Worm (Caenorhabditis elegans): ENCODE measurements around the gene jmjd-4.
A peak's percentile ranks its signal among the peaks of the same experiment; 100 is the strongest.

The jmjd-4 gene

ce11 chrIII:10330372-10331062 is 3.3 kb downstream of the jmjd-4 start, which contains the start of gene nex-2:
Gene nex-2 (minus strand): TSS chrIII:10330422.
- TF ChIP-seq ama-1 (optimal IDR thresholded peaks at IDR 0.05) (no peak), flt-1 (GFP tag; IDR thresholded peaks at IDR 0.05) (no peak), hmg-4 (GFP tag; optimal IDR thresholded peaks at IDR 0.05) (no peak), tra-4 (tag; optimal IDR thresholded peaks at IDR 0.05) (no peak)

ce11 chrIII:10329811-10330210 is 4.0 kb downstream of the jmjd-4 start:
- TF ChIP-seq B0310.2 (tag; optimal IDR thresholded peaks at IDR 0.05): no peak
- TF ChIP-seq tra-4 (tag; optimal IDR thresholded peaks at IDR 0.05): no peak
- TF ChIP-seq hnd-1 (tag; optimal IDR thresholded peaks at IDR 0.05): no peak
- TF ChIP-seq scrt-1 (GFP tag; IDR thresholded peaks at IDR 0.05): no peak
- TF ChIP-seq ama-1 (optimal IDR thresholded peaks at IDR 0.05): no peak
- no peak for TF ChIP-seq hmbx-1 (tag; optimal IDR thresholded peaks at IDR 0.05)
- TF ChIP-seq flt-1 (GFP tag; IDR thresholded peaks at IDR 0.05): no peak
- TF ChIP-seq hmg-4 (GFP tag; optimal IDR thresholded peaks at IDR 0.05): no peak
- no peak for TF ChIP-seq aly-1 (tag; optimal IDR thresholded peaks at IDR 0.05)
- TF ChIP-seq pes-1 (GFP tag; IDR thresholded peaks at IDR 0.05): no peak
- TF ChIP-seq tbx-11 (GFP tag; IDR thresholded peaks at IDR 0.05): no peak
- no peak for TF ChIP-seq ets-7 (tag; optimal IDR thresholded peaks at IDR 0.05)
- no peak for TF ChIP-seq ceh-36 (tag; optimal IDR thresholded peaks at IDR 0.05)
- no peak for TF ChIP-seq tbx-37 (GFP tag; conservative IDR thresholded peaks at IDR 0.05)

ce11 chrIII:10328565-10329541 is 5.0 kb downstream of the jmjd-4 start:
- TF ChIP-seq scrt-1 (GFP tag; IDR thresholded peaks at IDR 0.05): 0 out of 2 replicates have a peak, but pooled peaks have one; percentile 15
- no peak for TF ChIP-seq ceh-36 (tag; optimal IDR thresholded peaks at IDR 0.05)

- TF ChIP-seq B0310.2 (tag; optimal IDR thresholded peaks at IDR 0.05) (no peak), hmg-4 (GFP tag; optimal IDR thresholded peaks at IDR 0.05) (no peak), tbx-37 (GFP tag; conservative IDR thresholded peaks at IDR 0.05) (no peak), ama-1 (optimal IDR thresholded peaks at IDR 0.05) (no peak), tbx-11 (GFP tag; IDR thresholded peaks at IDR 0.05) (no peak), F13C5.2 (tag; optimal IDR thresholded peaks at IDR 0.05) (no peak), aly-1 (tag; optimal IDR thresholded peaks at IDR 0.05) (no peak), sea-1 (GFP tag; conservative IDR thresholded peaks at IDR 0.05) (no peak), ceh-13 (GFP tag; optimal IDR thresholded peaks at IDR 0.05) (no peak), ets-7 (tag; optimal IDR thresholded peaks at IDR 0.05) (no peak), hmbx-1 (tag; optimal IDR thresholded peaks at IDR 0.05) (no peak)
Measured at ce11 chrIII:10326327-10326726, 7.5 kb downstream of the jmjd-4 start.

- no peak for TF ChIP-seq sea-1 (GFP tag; conservative IDR thresholded peaks at IDR 0.05)
- TF ChIP-seq ets-7 (tag; optimal IDR thresholded peaks at IDR 0.05): no peak
- TF ChIP-seq B0310.2 (tag; optimal IDR thresholded peaks at IDR 0.05): no peak
- no peak for TF ChIP-seq tbx-37 (GFP tag; conservative IDR thresholded peaks at IDR 0.05)
- no peak for TF ChIP-seq pes-1 (GFP tag; IDR thresholded peaks at IDR 0.05)
- no peak for TF ChIP-seq ceh-36 (tag; optimal IDR thresholded peaks at IDR 0.05)
- no peak for TF ChIP-seq tra-4 (tag; optimal IDR thresholded peaks at IDR 0.05)
- TF ChIP-seq aly-1 (tag; optimal IDR thresholded peaks at IDR 0.05): no peak
Measured at ce11 chrIII:10320788-10321187, 13.0 kb downstream of the jmjd-4 start, which contains the start of gene sas-7. Gene sas-7 (plus strand): TSS chrIII:10321019.

- TF ChIP-seq tra-4 (tag; optimal IDR thresholded peaks at IDR 0.05): no peak
- TF ChIP-seq B0310.2 (tag; optimal IDR thresholded peaks at IDR 0.05): no peak
- TF ChIP-seq scrt-1 (GFP tag; IDR thresholded peaks at IDR 0.05): no peak
- no peak for TF ChIP-seq ama-1 (optimal IDR thresholded peaks at IDR 0.05)
- no peak for TF ChIP-seq pes-1 (GFP tag; IDR thresholded peaks at IDR 0.05)
Measured at ce11 chrIII:10318755-10319154, 15.1 kb downstream of the jmjd-4 start, which contains the start of gene unc-69. Gene unc-69 (plus strand): TSS chrIII:10318939.

ce11 chrIII:10318062-10318609 is 15.7 kb downstream of the jmjd-4 start, which contains the start of the genes unc-50 and ostf-4:
Gene unc-50 (minus strand): TSS chrIII:10318162.
Gene ostf-4 (minus strand): TSS chrIII:10318559.
- no peak for TF ChIP-seq tbx-11 (GFP tag; IDR thresholded peaks at IDR 0.05)
- no peak for TF ChIP-seq ama-1 (optimal IDR thresholded peaks at IDR 0.05)
- TF ChIP-seq F13C5.2 (tag; optimal IDR thresholded peaks at IDR 0.05): no peak
- TF ChIP-seq B0310.2 (tag; optimal IDR thresholded peaks at IDR 0.05): no peak
- no peak for TF ChIP-seq ceh-36 (tag; optimal IDR thresholded peaks at IDR 0.05)
- no peak for TF ChIP-seq flt-1 (GFP tag; IDR thresholded peaks at IDR 0.05)
- no peak for TF ChIP-seq ceh-13 (GFP tag; optimal IDR thresholded peaks at IDR 0.05)
- TF ChIP-seq sea-1 (GFP tag; conservative IDR thresholded peaks at IDR 0.05): no peak
- TF ChIP-seq tbx-37 (GFP tag; conservative IDR thresholded peaks at IDR 0.05): no peak
- no peak for TF ChIP-seq scrt-1 (GFP tag; IDR thresholded peaks at IDR 0.05)
- no peak for TF ChIP-seq hmbx-1 (tag; optimal IDR thresholded peaks at IDR 0.05)
- TF ChIP-seq tra-4 (tag; optimal IDR thresholded peaks at IDR 0.05): no peak

All from whole organism, early embryonic.